Fruit fly (Drosophila melanogaster): Measurements from ENCODE around the gene spoon.

spoon gene

DNA sequence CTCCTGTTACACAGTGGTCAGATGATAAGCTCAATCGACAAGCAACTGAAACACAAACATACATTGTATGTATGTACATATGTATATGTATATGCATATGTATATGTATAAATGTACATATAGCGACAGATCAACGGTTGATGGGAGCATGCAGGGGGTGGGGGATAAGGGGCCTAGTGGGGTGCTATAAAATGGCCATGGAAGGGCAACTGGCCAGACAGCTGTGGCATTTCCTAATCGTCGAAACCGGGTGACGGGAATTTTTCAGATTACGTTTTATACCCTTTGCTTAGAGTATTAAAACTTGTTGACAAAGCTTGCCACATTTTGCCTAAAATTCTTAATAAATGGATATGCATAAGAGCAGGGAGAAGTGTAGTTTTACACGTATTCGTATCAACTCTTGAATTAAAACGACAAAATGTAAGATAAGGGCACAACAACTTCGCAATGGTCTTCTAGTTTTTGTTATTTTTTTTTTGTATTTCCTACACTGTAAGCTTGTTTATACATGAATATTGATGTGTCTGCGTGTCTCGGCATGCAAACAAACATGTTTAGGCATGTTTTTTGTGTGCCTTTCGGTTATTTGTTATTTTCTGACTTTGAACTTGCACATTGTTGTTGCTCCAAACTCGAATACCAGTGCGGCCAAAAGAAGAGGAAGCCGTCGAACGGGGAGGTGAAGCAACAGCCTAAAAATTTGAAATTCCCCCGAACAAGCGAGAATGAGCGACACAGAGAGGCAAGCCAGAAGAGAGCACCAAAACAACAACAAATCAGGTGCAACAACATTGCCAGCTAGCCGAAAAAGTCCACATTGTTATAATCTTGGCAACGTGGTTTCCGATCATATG is 1.4 kb downstream of the spoon start (continued):
- TF ChIP-seq Eip78C (GFP tag) (peak; percentile 78), CG1621 (tag; optimal IDR thresholded peaks at IDR 0.05) (no peak), CG34406 (GFP tag; optimal IDR thresholded peaks at IDR 0.05) (no peak), achi (GFP tag; optimal IDR thresholded peaks at IDR 0.05) (peak; percentile 47), Blimp-1 (GFP tag; optimal IDR thresholded peaks at IDR 0.05) (no peak), Hr4 (GFP tag; optimal IDR thresholded peaks at IDR 0.05) (peak; percentile 67), CG16779 (tag; optimal IDR thresholded peaks at IDR 0.05) (no peak), dac (GFP tag; optimal IDR thresholded peaks at IDR 0.05) (peak; percentile 38), CG11294 (GFP tag; IDR thresholded peaks at IDR 0.05) (0 out of 2 replicates have a peak, but pooled peaks have one; percentile 24), CG3919 (GFP tag; optimal IDR thresholded peaks at IDR 0.05) (peak; percentile 39), ss (GFP tag; optimal IDR thresholded peaks at IDR 0.05) (peak in 1 of 2 experiments; percentile 1), eg (GFP tag; IDR thresholded peaks at IDR 0.05) (peak; percentile 73), cyc (GFP tag; optimal IDR thresholded peaks at IDR 0.05) (peak; percentile 19), Gug (GFP tag; IDR thresholded peaks at IDR 0.05) (peak; percentile 64), fkh (GFP tag; optimal IDR thresholded peaks at IDR 0.05) (peak; percentile 46), Lpt (GFP tag; optimal IDR thresholded peaks at IDR 0.05) (peak; percentile 24), CG6163 (GFP tag; IDR thresholded peaks at IDR 0.05) (peak; percentile 65; the same call in 2 of the 3 replicates), CG31627 (GFP tag; optimal IDR thresholded peaks at IDR 0.05) (peak; percentile 39), CG4318 (GFP tag; optimal IDR thresholded peaks at IDR 0.05) (peak; percentile 60), dsx (GFP tag; optimal IDR thresholded peaks at IDR 0.05; ENCODE audit: poor library complexity, severe bottlenecking) (peak; percentile 60)

DNA sequence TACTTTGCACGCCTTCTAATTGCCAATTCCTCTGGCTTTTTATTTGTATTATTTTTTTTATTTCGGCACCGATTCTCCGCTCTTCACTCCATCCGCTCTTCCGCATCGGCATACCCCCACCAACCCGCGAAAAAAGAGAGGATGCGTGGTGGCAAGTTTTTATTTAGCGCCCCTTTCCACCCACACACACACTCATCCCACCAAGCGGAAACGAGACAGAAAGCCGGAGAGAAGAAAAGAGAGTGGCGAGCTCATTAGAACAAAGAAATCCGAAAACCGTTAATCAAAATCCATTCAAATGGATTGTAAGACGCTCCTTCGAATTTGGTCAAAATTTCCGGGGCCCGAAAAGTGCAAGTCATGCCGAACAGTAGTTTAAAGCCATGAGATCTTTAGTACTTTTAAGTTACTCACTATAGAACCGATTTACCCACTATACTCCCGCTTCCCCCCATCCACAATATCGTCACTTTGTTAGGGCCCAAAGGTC is 2.1 kb downstream of the spoon start:
- TF ChIP-seq CG11902 (GFP tag; optimal IDR thresholded peaks at IDR 0.05) (no peak), svp (GFP tag) (peak; percentile 84), Sox14 (GFP tag; optimal IDR thresholded peaks at IDR 0.05) (peak; percentile 42), dac (GFP tag; optimal IDR thresholded peaks at IDR 0.05) (no peak)

DNA sequence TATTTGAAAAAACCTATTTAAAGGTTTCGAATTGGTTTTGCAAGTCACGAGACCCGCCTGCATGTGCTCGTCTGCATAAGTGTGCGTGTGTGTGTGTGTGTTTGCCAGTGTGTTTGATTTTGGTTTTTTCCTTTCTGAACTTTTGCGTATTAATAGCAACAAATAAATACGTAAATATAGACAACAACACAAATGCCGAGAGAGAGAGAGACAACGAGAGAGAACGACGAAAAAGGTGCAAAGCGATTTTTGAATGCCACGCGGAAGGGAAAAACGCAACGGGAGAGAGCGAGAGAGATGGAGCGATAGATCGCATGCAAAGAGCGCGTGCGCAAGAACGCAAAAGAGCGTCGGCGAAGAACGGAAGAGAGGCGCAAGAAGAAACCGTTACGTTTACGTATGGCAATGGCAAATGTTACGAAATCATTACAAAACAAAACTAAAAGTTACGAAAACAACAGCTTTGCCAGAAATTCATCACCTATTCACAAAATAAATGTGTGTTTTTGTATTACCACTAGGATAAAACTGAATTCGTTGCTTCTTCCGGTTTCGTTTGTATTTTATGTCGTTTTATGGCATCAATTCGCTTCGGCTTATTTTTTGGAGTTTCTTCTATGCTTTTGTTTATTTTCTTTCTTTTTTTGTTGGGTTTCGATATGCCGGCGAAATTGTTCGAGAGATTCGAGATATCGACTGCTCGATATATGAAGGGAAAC is 2.7 kb downstream of the spoon start:
- no peak for TF ChIP-seq Sox102F (GFP tag; optimal IDR thresholded peaks at IDR 0.05)
- no peak for TF ChIP-seq net (GFP tag; optimal IDR thresholded peaks at IDR 0.05)
- TF ChIP-seq vri (GFP tag; optimal IDR thresholded peaks at IDR 0.05): peak; percentile 37
- TF ChIP-seq Hr4 (GFP tag; optimal IDR thresholded peaks at IDR 0.05): no peak
- peak in 1 of 2 experiments; percentile 3 for TF ChIP-seq ss (GFP tag; optimal IDR thresholded peaks at IDR 0.05)
- no peak for TF ChIP-seq CG10669 (GFP tag; optimal IDR thresholded peaks at IDR 0.05)
- TF ChIP-seq CG4318 (GFP tag; optimal IDR thresholded peaks at IDR 0.05): no peak
- no peak for TF ChIP-seq CG32006 (GFP tag; optimal IDR thresholded peaks at IDR 0.05)
- TF ChIP-seq fd59A (GFP tag; optimal IDR thresholded peaks at IDR 0.05): no peak
- TF ChIP-seq Hr38 (GFP tag; optimal IDR thresholded peaks at IDR 0.05): no peak
- TF ChIP-seq CG8632 (GFP tag; optimal IDR thresholded peaks at IDR 0.05): no peak
- TF ChIP-seq Ets96B (tag; optimal IDR thresholded peaks at IDR 0.05): no peak
- no peak for TF ChIP-seq lz (GFP tag; optimal IDR thresholded peaks at IDR 0.05)
- TF ChIP-seq dac (GFP tag; optimal IDR thresholded peaks at IDR 0.05): no peak
- TF ChIP-seq eg (GFP tag; IDR thresholded peaks at IDR 0.05): 0 out of 3 replicates have a peak, but pooled peaks have one; percentile 42
- no peak; the same call in 2 of the 3 replicates for TF ChIP-seq CG6163 (GFP tag; IDR thresholded peaks at IDR 0.05)
- TF ChIP-seq svp (GFP tag): peak; percentile 41
- no peak for TF ChIP-seq CG11294 (GFP tag; IDR thresholded peaks at IDR 0.05)
- TF ChIP-seq fkh (GFP tag; optimal IDR thresholded peaks at IDR 0.05): peak; percentile 39
- TF ChIP-seq topi (GFP tag; optimal IDR thresholded peaks at IDR 0.05): no peak
- TF ChIP-seq pdm3 (GFP tag; optimal IDR thresholded peaks at IDR 0.05): no peak
- TF ChIP-seq cyc (GFP tag; optimal IDR thresholded peaks at IDR 0.05): no peak
- TF ChIP-seq CG11902 (GFP tag; optimal IDR thresholded peaks at IDR 0.05): no peak
- peak; percentile 32 for TF ChIP-seq Eip78C (GFP tag)
- TF ChIP-seq CG15336 (GFP tag; IDR thresholded peaks at IDR 0.05): peak; percentile 31; the same call in 1 of the 2 replicates
- TF ChIP-seq Eip93F (GFP tag; optimal IDR thresholded peaks at IDR 0.05): no peak
